Fruit fly (Drosophila melanogaster): Measurements from ENCODE around the gene CG31457.

The CG31457 gene

dm6 chr3R:23175376-23175775 is 47.6 kb upstream of the CG31457 start (continued):
- peak; percentile 97 for TF ChIP-seq CG34406 (GFP tag; optimal IDR thresholded peaks at IDR 0.05)
- TF ChIP-seq spab (GFP tag; optimal IDR thresholded peaks at IDR 0.05), result peak; percentile 88
- TF ChIP-seq CG4318 (GFP tag; optimal IDR thresholded peaks at IDR 0.05), result peak; percentile 74
- TF ChIP-seq Blimp-1 (GFP tag; optimal IDR thresholded peaks at IDR 0.05), result peak; percentile 81
- peak; percentile 90 for TF ChIP-seq CG9139 (GFP tag; optimal IDR thresholded peaks at IDR 0.05)
- TF ChIP-seq CG10669 (GFP tag; optimal IDR thresholded peaks at IDR 0.05), result peak; percentile 95
- TF ChIP-seq pdm3 (GFP tag; optimal IDR thresholded peaks at IDR 0.05), result peak; percentile 97

- TF ChIP-seq Eip93F (GFP tag; optimal IDR thresholded peaks at IDR 0.05) (no peak), Sox14 (GFP tag; optimal IDR thresholded peaks at IDR 0.05) (peak; percentile 75), dac (GFP tag; optimal IDR thresholded peaks at IDR 0.05) (no peak), topi (GFP tag; optimal IDR thresholded peaks at IDR 0.05) (peak; percentile 63), CG16779 (tag; optimal IDR thresholded peaks at IDR 0.05) (no peak), CG9139 (GFP tag; optimal IDR thresholded peaks at IDR 0.05) (no peak), CG3032 (tag; optimal IDR thresholded peaks at IDR 0.05) (peak; percentile 52), Lpt (GFP tag; optimal IDR thresholded peaks at IDR 0.05) (no peak), acj6 (GFP tag; optimal IDR thresholded peaks at IDR 0.05) (peak; percentile 76), Met (GFP tag; optimal IDR thresholded peaks at IDR 0.05) (peak; percentile 85), cyc (GFP tag; optimal IDR thresholded peaks at IDR 0.05) (peak; percentile 78), CG1621 (tag; optimal IDR thresholded peaks at IDR 0.05) (peak; percentile 45), Hr38 (GFP tag; optimal IDR thresholded peaks at IDR 0.05) (no peak), fd59A (GFP tag; optimal IDR thresholded peaks at IDR 0.05) (peak; percentile 61), Gug (GFP tag; IDR thresholded peaks at IDR 0.05) (peak; percentile 43; the same call in 1 of the 2 replicates), Ets96B (tag; optimal IDR thresholded peaks at IDR 0.05) (peak; percentile 79), fkh (GFP tag; optimal IDR thresholded peaks at IDR 0.05) (no peak), CG31627 (GFP tag; optimal IDR thresholded peaks at IDR 0.05) (peak; percentile 77), dsx (GFP tag; optimal IDR thresholded peaks at IDR 0.05; ENCODE audit: poor library complexity, severe bottlenecking) (peak; percentile 62), CG32006 (GFP tag; optimal IDR thresholded peaks at IDR 0.05) (peak; percentile 85), CG6276 (GFP tag; optimal IDR thresholded peaks at IDR 0.05) (peak; percentile 35), Hr39 (GFP tag; optimal IDR thresholded peaks at IDR 0.05) (peak; percentile 78), CG6808 (GFP tag; optimal IDR thresholded peaks at IDR 0.05) (no peak), Ets21C (GFP tag; optimal IDR thresholded peaks at IDR 0.05) (peak; percentile 49), esn (GFP tag; optimal IDR thresholded peaks at IDR 0.05) (peak; percentile 84), CG6792 (GFP tag; optimal IDR thresholded peaks at IDR 0.05) (peak; percentile 49), Hr4 (GFP tag; optimal IDR thresholded peaks at IDR 0.05) (peak; percentile 83), CG6163 (GFP tag; IDR thresholded peaks at IDR 0.05) (peak; percentile 80), CG4318 (GFP tag; optimal IDR thresholded peaks at IDR 0.05) (peak; percentile 55), CG7368 (GFP tag; optimal IDR thresholded peaks at IDR 0.05) (no peak), Sox102F (GFP tag; optimal IDR thresholded peaks at IDR 0.05) (peak; percentile 76), pdm3 (GFP tag; optimal IDR thresholded peaks at IDR 0.05) (peak; percentile 80), achi (GFP tag; optimal IDR thresholded peaks at IDR 0.05) (peak; percentile 75), CG8119 (GFP tag; IDR thresholded peaks at IDR 0.05) (peak; percentile 77), Eip75B (GFP tag; optimal IDR thresholded peaks at IDR 0.05) (no peak), ss (GFP tag; optimal IDR thresholded peaks at IDR 0.05) (peak; percentile 12 to 20), CG34406 (GFP tag; optimal IDR thresholded peaks at IDR 0.05) (peak; percentile 58), CG10631 (GFP tag; optimal IDR thresholded peaks at IDR 0.05) (peak; percentile 58), Eip78C (GFP tag) (peak; percentile 96), CG8632 (GFP tag; optimal IDR thresholded peaks at IDR 0.05) (peak; percentile 59), CG11902 (GFP tag; optimal IDR thresholded peaks at IDR 0.05) (peak; percentile 60), CG11762 (GFP tag; optimal IDR thresholded peaks at IDR 0.05; ENCODE audit: insufficient read depth) (peak; percentile 33), CG15336 (GFP tag; IDR thresholded peaks at IDR 0.05) (peak; percentile 70), CG3919 (GFP tag; optimal IDR thresholded peaks at IDR 0.05) (peak; percentile 33), CG6854 (GFP tag; optimal IDR thresholded peaks at IDR 0.05) (no peak), OdsH (GFP tag; optimal IDR thresholded peaks at IDR 0.05) (peak; percentile 81)
These were observed 47.0 kb upstream of the CG31457 start for dm6 chr3R:23174739-23175138.

All from whole organism, prepupa.